Worm (Caenorhabditis elegans): ENCODE results near the gene dmsr-5.

Gene dmsr-5

DNA sequence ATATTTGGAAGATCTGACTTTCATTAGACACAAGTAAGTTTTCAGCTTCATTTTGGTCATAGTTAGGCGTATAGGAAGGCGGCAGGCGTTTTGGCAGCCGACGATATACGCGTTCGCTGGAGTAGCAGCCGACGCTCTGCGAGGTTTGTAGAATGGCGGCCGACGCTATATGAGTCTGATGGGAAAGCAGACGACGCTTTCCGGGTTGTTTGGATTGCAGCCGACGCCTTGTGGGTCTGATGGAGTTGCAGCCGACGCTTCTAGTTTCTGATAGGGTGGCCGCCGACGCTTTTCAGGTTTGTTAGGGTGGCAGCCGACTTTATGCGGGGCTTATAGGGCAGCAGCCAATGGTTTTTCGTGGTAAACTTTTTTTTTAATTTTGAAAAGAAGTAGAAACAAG lies 7.8 kb upstream of the dmsr-5 start:
- no peak for TF ChIP-seq scrt-1 (GFP tag; IDR thresholded peaks at IDR 0.05)
- TF ChIP-seq pes-1 (GFP tag; IDR thresholded peaks at IDR 0.05) = no peak
- no peak for TF ChIP-seq tbx-37 (GFP tag; conservative IDR thresholded peaks at IDR 0.05)
- no peak for TF ChIP-seq ets-7 (tag; optimal IDR thresholded peaks at IDR 0.05)
- no peak for TF ChIP-seq aly-1 (tag; optimal IDR thresholded peaks at IDR 0.05)
- no peak for TF ChIP-seq hnd-1 (tag; optimal IDR thresholded peaks at IDR 0.05)
- no peak for TF ChIP-seq ceh-36 (tag; optimal IDR thresholded peaks at IDR 0.05)
- no peak for TF ChIP-seq tbx-11 (GFP tag; IDR thresholded peaks at IDR 0.05)

DNA sequence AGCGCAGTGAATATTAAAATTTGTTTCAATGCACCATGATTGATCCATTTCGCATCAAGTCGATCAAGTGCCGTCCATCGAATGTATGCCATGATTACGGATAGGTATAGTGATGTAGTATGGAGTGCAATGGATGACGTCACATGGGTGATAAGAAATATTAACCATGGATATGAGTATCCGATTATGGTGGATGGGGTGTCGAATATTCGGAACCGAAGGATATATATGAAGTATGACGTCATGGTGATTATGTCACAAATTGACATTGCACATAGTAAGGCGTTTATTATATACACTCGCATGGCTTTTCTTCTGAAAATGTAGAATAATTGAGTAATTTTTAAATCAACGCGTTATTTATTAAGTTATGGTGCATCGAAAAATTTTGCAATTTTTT lies 971 bp downstream of the dmsr-5 start:
- TF ChIP-seq flt-1 (GFP tag; IDR thresholded peaks at IDR 0.05) (no peak), sea-1 (GFP tag; conservative IDR thresholded peaks at IDR 0.05) (no peak), ceh-36 (tag; optimal IDR thresholded peaks at IDR 0.05) (no peak), ets-7 (tag; optimal IDR thresholded peaks at IDR 0.05) (no peak), scrt-1 (GFP tag; IDR thresholded peaks at IDR 0.05) (no peak), hmbx-1 (tag; optimal IDR thresholded peaks at IDR 0.05) (no peak), tbx-11 (GFP tag; IDR thresholded peaks at IDR 0.05) (no peak), aly-1 (tag; optimal IDR thresholded peaks at IDR 0.05) (no peak), ama-1 (optimal IDR thresholded peaks at IDR 0.05) (no peak), F13C5.2 (tag; optimal IDR thresholded peaks at IDR 0.05) (no peak), B0310.2 (tag; optimal IDR thresholded peaks at IDR 0.05) (no peak), hnd-1 (tag; optimal IDR thresholded peaks at IDR 0.05) (no peak), ceh-13 (GFP tag; optimal IDR thresholded peaks at IDR 0.05) (no peak), hmg-4 (GFP tag; optimal IDR thresholded peaks at IDR 0.05) (no peak)

DNA sequence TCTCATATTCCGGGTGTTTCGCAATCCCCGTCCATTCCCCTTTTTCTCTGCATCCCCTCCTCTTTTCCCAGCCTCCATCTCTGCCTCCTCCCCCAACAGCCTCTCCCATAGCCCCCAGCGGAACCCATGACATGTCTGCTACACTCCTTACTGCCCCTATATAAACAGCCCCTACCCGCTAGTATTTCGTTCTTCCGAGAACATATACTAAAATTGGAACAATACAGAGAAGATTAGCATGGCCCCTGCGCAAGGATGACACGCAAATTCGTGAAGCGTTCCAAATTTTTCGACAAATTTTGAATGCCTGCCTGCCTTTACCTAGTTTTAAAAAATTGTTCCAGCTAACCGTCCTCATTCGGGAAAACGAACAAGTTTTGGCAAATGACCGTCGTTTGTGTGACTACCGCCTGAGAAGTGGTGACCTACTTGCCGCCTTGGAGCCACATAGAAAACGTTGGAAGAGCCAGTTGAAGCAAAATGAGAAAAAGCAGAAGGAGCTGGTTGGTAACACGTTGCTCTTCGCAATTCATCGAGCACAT lies 5.5 kb downstream of the dmsr-5 start:
- TF ChIP-seq hmg-4 (GFP tag; optimal IDR thresholded peaks at IDR 0.05) (peak; percentile 99), scrt-1 (GFP tag; IDR thresholded peaks at IDR 0.05) (peak; percentile 96), ets-7 (tag; optimal IDR thresholded peaks at IDR 0.05) (peak; percentile 84), hnd-1 (tag; optimal IDR thresholded peaks at IDR 0.05) (peak; percentile 82), tra-4 (tag; optimal IDR thresholded peaks at IDR 0.05) (peak; percentile 90), tbx-11 (GFP tag; IDR thresholded peaks at IDR 0.05) (peak; percentile 94), flt-1 (GFP tag; IDR thresholded peaks at IDR 0.05) (peak; percentile 86), ceh-36 (tag; optimal IDR thresholded peaks at IDR 0.05) (peak; percentile 93), pes-1 (GFP tag; IDR thresholded peaks at IDR 0.05) (peak; percentile 93), hmbx-1 (tag; optimal IDR thresholded peaks at IDR 0.05) (peak; percentile 84), sea-1 (GFP tag; conservative IDR thresholded peaks at IDR 0.05) (peak; percentile 95), F13C5.2 (tag; optimal IDR thresholded peaks at IDR 0.05) (peak; percentile 97), ceh-13 (GFP tag; optimal IDR thresholded peaks at IDR 0.05) (peak; percentile 87), ama-1 (optimal IDR thresholded peaks at IDR 0.05) (no peak), tbx-37 (GFP tag; conservative IDR thresholded peaks at IDR 0.05) (peak; percentile 89), aly-1 (tag; optimal IDR thresholded peaks at IDR 0.05) (peak; percentile 96), B0310.2 (tag; optimal IDR thresholded peaks at IDR 0.05) (peak; percentile 94)

DNA sequence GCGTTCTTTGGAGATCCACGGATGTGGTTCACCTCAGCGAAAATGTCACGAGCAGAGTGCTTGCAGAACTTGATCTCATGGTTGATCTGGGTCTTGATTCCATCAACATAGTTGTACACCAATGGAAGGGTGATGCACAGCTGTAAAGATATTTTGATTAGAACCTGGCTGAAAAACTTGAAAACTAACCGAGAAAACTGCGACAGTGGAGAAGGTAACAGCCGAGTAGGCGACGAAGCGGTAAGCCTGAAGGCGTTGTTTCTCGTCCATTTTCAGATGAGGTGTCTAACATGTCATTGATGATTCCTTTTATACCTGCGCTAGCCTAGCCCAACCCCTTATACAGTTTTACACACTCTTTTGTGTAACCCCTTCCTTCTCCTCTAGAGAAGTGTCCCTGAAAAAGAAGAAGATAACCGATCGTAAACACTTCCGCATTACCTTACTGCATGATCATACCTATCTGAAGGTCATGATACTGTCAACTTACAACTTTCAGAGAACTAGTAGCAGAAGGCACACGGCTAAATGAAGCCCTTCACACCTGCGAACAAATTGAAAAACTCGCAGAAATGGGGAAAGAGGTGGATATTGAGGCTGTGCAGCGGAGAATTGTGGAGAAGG lies 7.4 kb downstream of the dmsr-5 start, which contains the start of gene col-94:
Gene col-94 (minus strand): TSS at position 313 of the 624 bp plus-strand sequence.
- TF ChIP-seq hmg-4 (GFP tag; optimal IDR thresholded peaks at IDR 0.05) (no peak), hmbx-1 (tag; optimal IDR thresholded peaks at IDR 0.05) (no peak)

DNA sequence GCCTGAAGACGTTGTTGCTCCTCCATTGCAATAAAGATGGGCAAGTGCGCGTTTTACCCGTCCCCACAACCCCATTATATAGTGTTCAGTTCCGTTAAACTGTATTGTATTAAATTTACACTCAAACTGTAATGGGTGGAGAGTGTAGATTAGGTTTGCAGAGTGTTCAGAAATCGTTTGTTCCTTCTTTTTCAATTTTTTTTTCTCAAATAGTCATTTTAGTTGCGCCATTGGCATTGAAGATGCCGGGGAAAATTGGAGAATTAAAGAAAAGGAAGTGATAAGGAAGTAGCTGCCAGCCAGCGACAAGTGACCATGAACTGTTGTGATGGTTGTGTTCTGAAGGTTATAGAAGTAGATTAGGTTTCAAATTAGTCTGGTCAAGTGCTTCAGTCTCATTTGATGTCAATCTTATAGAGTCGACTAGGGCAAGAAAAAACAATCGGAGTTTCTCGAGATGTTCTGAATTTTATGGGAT lies 9.5 kb downstream of the dmsr-5 start, which contains the start of gene col-93:
Gene col-93 (minus strand): TSS at position 51 of the 478 bp plus-strand sequence.
- TF ChIP-seq pes-1 (GFP tag; IDR thresholded peaks at IDR 0.05) (no peak), tbx-37 (GFP tag; conservative IDR thresholded peaks at IDR 0.05) (no peak), ama-1 (optimal IDR thresholded peaks at IDR 0.05) (no peak), ceh-13 (GFP tag; optimal IDR thresholded peaks at IDR 0.05) (no peak), hnd-1 (tag; optimal IDR thresholded peaks at IDR 0.05) (no peak)

DNA sequence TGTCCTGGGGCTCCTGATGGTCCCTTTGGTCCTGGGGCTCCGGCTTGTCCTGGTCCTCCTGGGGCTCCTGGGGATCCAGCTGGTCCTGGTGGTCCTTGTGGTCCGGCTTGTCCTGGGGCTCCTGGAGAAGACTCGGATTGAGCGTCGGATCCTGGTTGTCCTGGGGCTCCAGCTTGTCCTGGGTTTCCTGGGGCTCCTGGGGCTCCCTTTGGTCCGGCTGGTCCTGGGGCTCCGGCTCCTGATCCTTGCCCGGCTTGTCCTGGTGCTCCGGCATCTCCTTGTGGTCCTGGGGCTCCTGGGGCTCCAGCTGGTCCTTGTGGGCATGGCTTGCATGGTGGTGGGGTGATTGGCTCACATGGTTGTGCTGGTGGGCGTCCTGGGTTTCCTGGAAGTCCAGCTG lies 10.3 kb downstream of the dmsr-5 start:
- TF ChIP-seq sea-1 (GFP tag; conservative IDR thresholded peaks at IDR 0.05) (0 out of 2 replicates have a peak, but pooled peaks have one; percentile 15), scrt-1 (GFP tag; IDR thresholded peaks at IDR 0.05) (0 out of 2 replicates have a peak, but pooled peaks have one; percentile 30)

DNA sequence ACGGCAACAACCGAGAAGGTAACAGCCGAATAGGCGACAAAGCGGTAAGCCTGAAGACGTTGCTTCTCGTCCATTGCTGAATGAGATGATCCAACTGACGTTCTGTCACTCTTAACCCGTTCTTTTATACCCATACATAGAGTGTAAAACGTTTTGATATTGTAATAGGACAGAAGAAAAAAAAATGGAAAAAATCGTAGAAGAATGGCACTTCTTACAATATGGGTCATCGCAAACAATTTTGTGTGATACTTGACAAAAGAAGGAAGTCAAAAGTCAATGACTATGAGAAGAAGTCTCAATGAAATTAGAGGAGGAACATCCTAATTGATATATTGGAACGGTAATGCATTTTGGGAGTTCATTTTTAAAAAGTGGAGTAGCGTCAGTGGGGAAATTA lies 11.9 kb downstream of the dmsr-5 start, which contains the start of gene col-92:
Gene col-92 (minus strand): TSS at position 101 of the 400 bp plus-strand sequence.
- TF ChIP-seq ceh-13 (GFP tag; optimal IDR thresholded peaks at IDR 0.05) = no peak
- no peak for TF ChIP-seq scrt-1 (GFP tag; IDR thresholded peaks at IDR 0.05)
- no peak for TF ChIP-seq hmg-4 (GFP tag; optimal IDR thresholded peaks at IDR 0.05)
- TF ChIP-seq sea-1 (GFP tag; conservative IDR thresholded peaks at IDR 0.05) = no peak
- no peak for TF ChIP-seq tra-4 (tag; optimal IDR thresholded peaks at IDR 0.05)
- TF ChIP-seq ceh-36 (tag; optimal IDR thresholded peaks at IDR 0.05) = no peak
- no peak for TF ChIP-seq flt-1 (GFP tag; IDR thresholded peaks at IDR 0.05)
- no peak for TF ChIP-seq ets-7 (tag; optimal IDR thresholded peaks at IDR 0.05)
- no peak for TF ChIP-seq aly-1 (tag; optimal IDR thresholded peaks at IDR 0.05)
- TF ChIP-seq F13C5.2 (tag; optimal IDR thresholded peaks at IDR 0.05) = no peak
- no peak for TF ChIP-seq B0310.2 (tag; optimal IDR thresholded peaks at IDR 0.05)
- no peak for TF ChIP-seq hmbx-1 (tag; optimal IDR thresholded peaks at IDR 0.05)
- TF ChIP-seq hnd-1 (tag; optimal IDR thresholded peaks at IDR 0.05) = no peak
- TF ChIP-seq pes-1 (GFP tag; IDR thresholded peaks at IDR 0.05) = no peak
- no peak for TF ChIP-seq tbx-37 (GFP tag; conservative IDR thresholded peaks at IDR 0.05)
- no peak for TF ChIP-seq tbx-11 (GFP tag; IDR thresholded peaks at IDR 0.05)
- no peak for TF ChIP-seq ama-1 (optimal IDR thresholded peaks at IDR 0.05)

DNA sequence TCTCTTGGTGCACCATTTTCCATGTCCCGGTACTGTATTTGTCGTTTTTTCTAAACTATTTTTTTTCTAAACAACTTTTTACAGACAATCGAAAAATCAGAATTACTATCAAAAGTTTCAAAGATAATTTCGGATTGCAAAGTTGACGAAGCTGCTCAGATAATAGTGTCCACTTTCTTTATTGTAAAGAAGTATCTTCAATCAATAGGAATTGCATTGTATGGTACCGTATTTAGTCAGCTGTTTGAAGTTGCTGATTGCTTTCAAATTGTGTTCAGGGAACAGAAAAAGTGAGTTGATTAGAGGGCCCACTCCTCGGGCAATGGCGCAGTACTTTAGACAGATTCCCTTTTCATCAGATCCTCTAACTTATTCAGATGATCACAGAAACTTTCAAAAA lies 13.5 kb downstream of the dmsr-5 start:
- no peak for TF ChIP-seq ama-1 (optimal IDR thresholded peaks at IDR 0.05)

All from whole organism, early embryonic.